Fruit fly (Drosophila melanogaster): ENCODE measurements around the gene CG13760.

Gene CG13760

DNA sequence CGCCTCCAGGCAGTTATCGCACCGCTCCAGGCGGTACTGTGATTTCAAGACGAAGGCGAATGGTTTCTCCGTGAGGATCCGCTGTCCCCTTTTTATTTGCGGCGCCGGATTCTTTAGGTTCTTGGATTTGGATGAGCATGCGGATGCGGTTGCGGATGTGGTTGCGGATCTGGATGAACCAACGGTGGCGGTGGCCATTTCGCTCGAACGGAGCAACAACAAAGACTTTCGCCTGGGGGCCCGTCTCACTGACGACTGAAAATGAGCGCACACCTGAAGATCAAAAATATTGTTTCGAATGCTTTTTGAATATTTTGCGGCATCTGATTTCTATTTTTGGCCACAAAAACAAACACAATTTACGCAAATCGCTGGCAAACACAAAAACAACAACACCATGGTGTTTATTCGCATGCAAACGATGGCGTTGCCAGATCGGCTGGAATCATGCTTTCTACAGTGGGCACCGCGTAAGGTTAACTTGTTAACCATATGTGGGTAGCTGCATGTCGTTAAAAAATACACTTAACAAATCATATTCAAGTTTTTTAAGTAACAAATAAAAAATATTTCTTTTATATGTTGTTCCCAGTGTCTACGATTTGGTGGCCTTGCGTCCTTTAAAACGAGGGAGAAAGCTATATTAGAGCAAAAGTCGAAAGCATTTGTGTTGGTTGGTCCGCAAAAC, 23.1 kb upstream of the CG13760 start, which contains the start of gene Smyd3 (continued):
- TF ChIP-seq Dbx (GFP tag; IDR thresholded peaks at IDR 0.05) (peak; percentile 81; the same call in 2 of the 3 replicates), CG14014 (GFP tag; IDR thresholded peaks at IDR 0.05) (peak; percentile 85), Xrp1 (GFP tag; IDR thresholded peaks at IDR 0.05) (peak; percentile 88), unpg (GFP tag; optimal IDR thresholded peaks at IDR 0.05) (peak; percentile 80), gem (tag; optimal IDR thresholded peaks at IDR 0.05) (no peak), stwl (tag; optimal IDR thresholded peaks at IDR 0.05) (peak; percentile 17), fru (optimal IDR thresholded peaks at IDR 0.05) (no peak), seq (GFP tag; IDR thresholded peaks at IDR 0.05) (peak; percentile 53; the same call in 1 of the 2 replicates), sd (tag; optimal IDR thresholded peaks at IDR 0.05) (no peak), gce (GFP tag; IDR thresholded peaks at IDR 0.05) (0 out of 3 replicates have a peak, but pooled peaks have one; percentile 49), YL-1 (GFP tag; optimal IDR thresholded peaks at IDR 0.05) (peak; percentile 64), Hey (tag; optimal IDR thresholded peaks at IDR 0.05) (no peak), MESR4 (GFP tag; optimal IDR thresholded peaks at IDR 0.05) (peak; percentile 68), vnd (GFP tag; IDR thresholded peaks at IDR 0.05; ENCODE audit: partially characterized antibody) (no peak), CG10959 (GFP tag; IDR thresholded peaks at IDR 0.05) (peak; percentile 62)

DNA sequence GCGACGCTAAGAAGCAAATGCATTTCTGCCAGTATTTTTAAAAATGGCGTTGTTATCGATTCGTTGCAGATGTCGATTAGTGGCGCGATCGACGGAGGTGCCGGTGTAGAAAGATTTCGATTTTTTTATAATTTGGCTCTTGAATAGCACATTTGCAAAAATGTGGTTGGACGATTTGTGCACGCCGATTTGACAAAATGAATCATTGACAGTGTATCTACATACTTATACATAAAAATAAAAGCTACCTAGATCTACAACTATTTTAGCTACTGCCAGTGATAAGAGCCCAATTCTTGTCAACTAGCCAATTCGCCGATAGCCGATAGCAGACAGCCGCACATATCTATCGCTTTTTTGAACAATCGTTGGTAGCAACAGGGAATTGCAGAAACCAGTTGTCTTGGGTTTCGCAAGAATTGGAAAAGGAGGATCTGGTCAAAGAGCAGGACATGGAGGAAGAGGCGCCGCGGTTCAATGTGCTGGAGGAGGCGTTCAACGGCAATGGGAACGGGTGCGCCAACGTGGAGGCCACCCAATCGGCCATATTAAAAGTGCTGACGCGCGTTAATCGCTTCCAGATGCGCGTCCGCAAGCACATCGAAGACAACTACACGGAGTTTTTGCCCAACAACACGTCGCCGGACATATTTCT, 18.5 kb upstream of the CG13760 start, which contains the start of the genes Klp3A and Zw10:
Gene Klp3A, minus strand, starts transcription at position 202 of the 655 bp plus-strand sequence.
Gene Zw10, plus strand, starts transcription at position 347 of the 655 bp plus-strand sequence.
- TF ChIP-seq tup (GFP tag; optimal IDR thresholded peaks at IDR 0.05): no peak
- no peak for TF ChIP-seq slou (GFP tag; optimal IDR thresholded peaks at IDR 0.05)
- no peak for TF ChIP-seq peb (GFP tag; IDR thresholded peaks at IDR 0.05)
- 0 out of 2 replicates have a peak, but pooled peaks have one; percentile 21 for TF ChIP-seq ato (GFP tag; IDR thresholded peaks at IDR 0.05; ENCODE audit: partially characterized antibody)
- TF ChIP-seq vvl (GFP tag; IDR thresholded peaks at IDR 0.05): no peak
- peak; percentile 18; the same call in 1 of the 2 replicates for TF ChIP-seq amos (GFP tag; IDR thresholded peaks at IDR 0.05; ENCODE audit: partially characterized antibody)
- peak; percentile 6 for TF ChIP-seq nom (GFP tag; optimal IDR thresholded peaks at IDR 0.05)
- no peak for TF ChIP-seq schlank (tag; optimal IDR thresholded peaks at IDR 0.05)
- no peak for TF ChIP-seq Elba2 (GFP tag; optimal IDR thresholded peaks at IDR 0.05)
- TF ChIP-seq gce (GFP tag; IDR thresholded peaks at IDR 0.05): no peak
- peak; percentile 61 for TF ChIP-seq unc-4 (GFP tag; IDR thresholded peaks at IDR 0.05; ENCODE audit: partially characterized antibody)
- TF ChIP-seq Max (GFP tag; optimal IDR thresholded peaks at IDR 0.05): no peak
- peak; percentile 41 for TF ChIP-seq CG12659 (GFP tag; optimal IDR thresholded peaks at IDR 0.05)
- no peak for TF ChIP-seq CG12071 (GFP tag; optimal IDR thresholded peaks at IDR 0.05)
- peak; percentile 41 for TF ChIP-seq grau (tag; optimal IDR thresholded peaks at IDR 0.05)
- peak; percentile 79 for TF ChIP-seq tna (GFP tag; IDR thresholded peaks at IDR 0.05; ENCODE audit: partially characterized antibody)
- peak; percentile 69 for TF ChIP-seq BEAF-32 (GFP tag; optimal IDR thresholded peaks at IDR 0.05)
- TF ChIP-seq CG12744 (GFP tag; optimal IDR thresholded peaks at IDR 0.05): no peak
- no peak for TF ChIP-seq Bdp1 (GFP tag; optimal IDR thresholded peaks at IDR 0.05)
- peak; percentile 33 for TF ChIP-seq trem (tag; optimal IDR thresholded peaks at IDR 0.05)
- TF ChIP-seq h (optimal IDR thresholded peaks at IDR 0.05): no peak
- no peak for TF ChIP-seq CG42726 (GFP tag; IDR thresholded peaks at IDR 0.05; ENCODE audit: partially characterized antibody)
- peak; percentile 28; the same call in 1 of the 2 replicates for TF ChIP-seq Rfx (GFP tag; IDR thresholded peaks at IDR 0.05)
- TF ChIP-seq slp2 (GFP tag; optimal IDR thresholded peaks at IDR 0.05): no peak
- TF ChIP-seq CG7963 (GFP tag; IDR thresholded peaks at IDR 0.05; ENCODE audit: partially characterized antibody): peak; percentile 58; the same call in 1 of the 3 replicates
- TF ChIP-seq stwl (tag; optimal IDR thresholded peaks at IDR 0.05): peak; percentile 34
- TF ChIP-seq Med (GFP tag): peak; percentile 85
- no peak for TF ChIP-seq CG31388 (GFP tag; optimal IDR thresholded peaks at IDR 0.05)
- peak; percentile 8; the same call in 1 of the 4 replicates for TF ChIP-seq Gug (GFP tag; IDR thresholded peaks at IDR 0.05)
- TF ChIP-seq Atf-2 (GFP tag; optimal IDR thresholded peaks at IDR 0.05): peak; percentile 1
- no peak for TF ChIP-seq CG18599 (GFP tag; optimal IDR thresholded peaks at IDR 0.05)
- no peak for TF ChIP-seq Vsx1 (GFP tag; optimal IDR thresholded peaks at IDR 0.05)
- TF ChIP-seq CG13424 (tag; optimal IDR thresholded peaks at IDR 0.05): peak; percentile 23
- peak; percentile 26 for TF ChIP-seq MESR4 (GFP tag; optimal IDR thresholded peaks at IDR 0.05)
- TF ChIP-seq CG8944 (GFP tag; optimal IDR thresholded peaks at IDR 0.05): peak; percentile 2

All from whole organism, embryonic.